Fruit fly (Drosophila melanogaster) whole organism, prepupa: ENCODE results near the gene Chrac-14.
A peak's percentile ranks its signal among the peaks of the same experiment; 100 is the strongest.

Experiments used
- Blimp-1 ChIP-seq: fragments of 200-800 bp; sonication (Bioruptor generic); optimal IDR thresholded peaks from 3 replicates; lab custom pipeline; 2017; ENCODE audit warnings: missing biosample characterization, missing genetic modification characterization, mild to moderate bottlenecking, moderate library complexity, missing genetic modification reagents
- CG10631 ChIP-seq: fragments of 200-800 bp; sonication (Bioruptor generic); optimal IDR thresholded peaks from 2 replicates; lab custom pipeline; 2016; ENCODE audit warnings: missing biosample characterization, missing genetic modification characterization
- CG10669 ChIP-seq: fragments of 200-800 bp; sonication (Bioruptor generic); optimal IDR thresholded peaks from 3 replicates; lab custom pipeline; 2018; ENCODE audit warnings: missing biosample characterization, mild to moderate bottlenecking, missing genetic modification characterization, moderate library complexity
- CG15336 ChIP-seq: fragments of 200-800 bp; sonication (Bioruptor generic); IDR thresholded peaks from 2 replicates; pipeline ENCODE4 v1.3.6; 2022; ENCODE audit warnings: missing biosample characterization, missing genetic modification characterization
- CG3032 ChIP-seq: fragments of 200-800 bp; optimal IDR thresholded peaks from 2 replicates; lab custom pipeline; 2019; ENCODE audit warnings: missing biosample characterization, mild to moderate bottlenecking, missing genetic modification characterization, moderate library complexity
- CG32006 ChIP-seq: fragments of 200-800 bp; sonication (Bioruptor generic); optimal IDR thresholded peaks from 3 replicates; lab custom pipeline; 2017; ENCODE audit warnings: missing biosample characterization, mild to moderate bottlenecking, missing genetic modification characterization
- CG34406 ChIP-seq: fragments of 200-800 bp; sonication (Bioruptor generic); optimal IDR thresholded peaks from 3 replicates; lab custom pipeline; 2016; ENCODE audit warnings: missing biosample characterization, missing genetic modification characterization
- CG3919 ChIP-seq: fragments of 200-800 bp; sonication (Bioruptor generic); optimal IDR thresholded peaks from 3 replicates; lab custom pipeline; 2016; ENCODE audit warnings: missing biosample characterization, missing genetic modification characterization
- CG4318 ChIP-seq: fragments of 200-800 bp; sonication (Bioruptor generic); optimal IDR thresholded peaks from 3 replicates; lab custom pipeline; 2017; ENCODE audit warnings: missing biosample characterization, mild to moderate bottlenecking, missing genetic modification characterization
- CG6163 ChIP-seq: fragments of 200-800 bp; sonication (Bioruptor generic); IDR thresholded peaks from 3 replicates; pipeline ENCODE4 v1.3.6; 2022; ENCODE audit warnings: missing biosample characterization, missing genetic modification characterization
- CG6276 ChIP-seq: fragments of 200-800 bp; sonication (Bioruptor generic); optimal IDR thresholded peaks from 2 replicates; lab custom pipeline; 2017; ENCODE audit warnings: missing biosample characterization, mild to moderate bottlenecking, missing genetic modification characterization
- CG6854 ChIP-seq: fragments of 200-800 bp; sonication (Bioruptor generic); optimal IDR thresholded peaks from 2 replicates; lab custom pipeline; 2017; ENCODE audit warnings: missing biosample characterization, mild to moderate bottlenecking, missing genetic modification characterization
- CG8319 ChIP-seq: fragments of 200-800 bp; sonication (Bioruptor generic); optimal IDR thresholded peaks from 3 replicates; lab custom pipeline; 2016; ENCODE audit warnings: missing biosample characterization, missing genetic modification characterization
- CG9139 ChIP-seq: fragments of 200-800 bp; sonication (Bioruptor generic); optimal IDR thresholded peaks from 3 replicates; lab custom pipeline; 2017; ENCODE audit warnings: missing biosample characterization, mild to moderate bottlenecking, missing genetic modification characterization
- Eip75B ChIP-seq: fragments of 200-800 bp; sonication (Bioruptor generic); optimal IDR thresholded peaks from 3 replicates; lab custom pipeline; 2016; ENCODE audit warnings: missing biosample characterization, missing genetic modification characterization
- Eip78C ChIP-seq: fragments of 200-800 bp; sonication (Bioruptor generic); peaks from one replicate; lab custom pipeline; 2016; ENCODE audit warnings: missing biosample characterization, missing genetic modification characterization
- Ets21C ChIP-seq: fragments of 200-800 bp; sonication (Bioruptor generic); optimal IDR thresholded peaks from 3 replicates; lab custom pipeline; 2016; ENCODE audit warnings: missing biosample characterization, missing genetic modification characterization
- Ets96B ChIP-seq: fragments of 200-800 bp; optimal IDR thresholded peaks from 2 replicates; lab custom pipeline; 2019; ENCODE audit warnings: missing biosample characterization, mild to moderate bottlenecking, missing genetic modification characterization, moderate library complexity
- Gug ChIP-seq: fragments of 200-800 bp; sonication (Bioruptor generic); IDR thresholded peaks from 2 replicates; pipeline ENCODE4 v1.3.6; 2022; ENCODE audit warnings: missing biosample characterization, missing genetic modification characterization
- Hr38 ChIP-seq: sonication (Bioruptor generic); optimal IDR thresholded peaks from 2 replicates; lab custom pipeline; 2016; ENCODE audit warnings: missing biosample characterization, missing genetic modification characterization
- Hr39 ChIP-seq: fragments of 200-800 bp; sonication (Bioruptor generic); optimal IDR thresholded peaks from 2 replicates; lab custom pipeline; 2016; ENCODE audit warnings: missing biosample characterization, missing genetic modification characterization
- Hr4 ChIP-seq: fragments of 200-800 bp; sonication (Bioruptor generic); optimal IDR thresholded peaks from 3 replicates; lab custom pipeline; 2016; ENCODE audit warnings: missing biosample characterization, missing genetic modification characterization
- Lpt ChIP-seq: fragments of 200-800 bp; sonication (Bioruptor generic); optimal IDR thresholded peaks from 3 replicates; lab custom pipeline; 2016; ENCODE audit warnings: missing biosample characterization, missing genetic modification characterization
- Met ChIP-seq: fragments of 200-800 bp; sonication (Bioruptor generic); optimal IDR thresholded peaks from 3 replicates; lab custom pipeline; 2016; ENCODE audit warnings: missing biosample characterization, missing genetic modification characterization
- OdsH ChIP-seq: fragments of 200-800 bp; sonication (Bioruptor generic); optimal IDR thresholded peaks from 3 replicates; lab custom pipeline; 2016; ENCODE audit warnings: missing biosample characterization, missing genetic modification characterization
- Smox ChIP-seq: fragments of 200-800 bp; sonication (Bioruptor generic); optimal IDR thresholded peaks from 3 replicates; lab custom pipeline; 2016; ENCODE audit warnings: missing biosample characterization, missing genetic modification characterization
- Sox102F ChIP-seq: fragments of 200-800 bp; sonication (Bioruptor generic); optimal IDR thresholded peaks from 2 replicates; lab custom pipeline; 2016; ENCODE audit warnings: missing biosample characterization, mild to moderate bottlenecking, missing genetic modification characterization
- Sox14 ChIP-seq: fragments of 200-800 bp; sonication (Bioruptor generic); optimal IDR thresholded peaks from 3 replicates; lab custom pipeline; 2016; ENCODE audit warnings: missing biosample characterization, missing genetic modification characterization
- Sox15 ChIP-seq: fragments of 200-800 bp; sonication (Bioruptor generic); optimal IDR thresholded peaks from 3 replicates; lab custom pipeline; 2016; ENCODE audit warnings: missing biosample characterization, missing genetic modification characterization
- achi ChIP-seq: fragments of 200-800 bp; sonication (Bioruptor generic); optimal IDR thresholded peaks from 3 replicates; lab custom pipeline; 2016; ENCODE audit warnings: missing biosample characterization, missing genetic modification characterization
- acj6 ChIP-seq: fragments of 200-800 bp; sonication (Bioruptor generic); optimal IDR thresholded peaks from 3 replicates; lab custom pipeline; 2016; ENCODE audit warnings: missing biosample characterization, missing genetic modification characterization
- cyc ChIP-seq: fragments of 200-800 bp; sonication (Bioruptor generic); optimal IDR thresholded peaks from 3 replicates; lab custom pipeline; 2016; ENCODE audit warnings: missing biosample characterization, missing genetic modification characterization
- dac ChIP-seq: fragments of 200-800 bp; sonication (Bioruptor generic); optimal IDR thresholded peaks from 2 replicates; lab custom pipeline; 2017; ENCODE audit warnings: missing biosample characterization, mild to moderate bottlenecking, missing genetic modification characterization
- eg ChIP-seq: fragments of 200-800 bp; sonication (Bioruptor generic); IDR thresholded peaks from 3 replicates; pipeline ENCODE4 v1.3.6; 2022; ENCODE audit warnings: missing biosample characterization, missing genetic modification characterization
- fkh ChIP-seq: fragments of 200-800 bp; sonication (Bioruptor generic); optimal IDR thresholded peaks from 3 replicates; lab custom pipeline; 2017; ENCODE audit warnings: missing biosample characterization, mild to moderate bottlenecking, missing genetic modification characterization, moderate library complexity
- lz ChIP-seq: fragments of 200-800 bp; sonication (Bioruptor generic); optimal IDR thresholded peaks from 3 replicates; lab custom pipeline; 2016; ENCODE audit warnings: missing biosample characterization, missing genetic modification characterization
- net ChIP-seq: fragments of 200-800 bp; sonication (Bioruptor generic); optimal IDR thresholded peaks from 3 replicates; lab custom pipeline; 2016; ENCODE audit warnings: missing biosample characterization, missing genetic modification characterization
- salr ChIP-seq, 2 experiments: fragments of 200-800 bp; sonication (Bioruptor generic); optimal IDR thresholded peaks; 3 replicates each; lab custom pipeline; 2016 to 2018; ENCODE audit warnings: missing biosample characterization in 2 of 2, missing genetic modification characterization in 2 of 2, mild to moderate bottlenecking in 1 of 2
- spab ChIP-seq: fragments of 200-800 bp; sonication (Bioruptor generic); optimal IDR thresholded peaks from 2 replicates; lab custom pipeline; 2017; ENCODE audit warnings: missing biosample characterization, mild to moderate bottlenecking, missing genetic modification characterization, missing genetic modification reagents
- ss ChIP-seq, 2 experiments: fragments of 200-800 bp; sonication (Bioruptor generic); optimal IDR thresholded peaks; 2 replicates in 1 of 2; 3 replicates in 1 of 2; lab custom pipeline; 2017 to 2018; ENCODE audit warnings: mild to moderate bottlenecking in 2 of 2, missing biosample characterization in 2 of 2, missing genetic modification characterization in 2 of 2, moderate library complexity in 1 of 2
- svp ChIP-seq: fragments of 200-800 bp; sonication (Bioruptor generic); peaks from one replicate; lab custom pipeline; 2016; ENCODE audit warnings: missing biosample characterization, missing genetic modification characterization
- topi ChIP-seq: fragments of 200-800 bp; sonication (Bioruptor generic); optimal IDR thresholded peaks from 3 replicates; lab custom pipeline; 2016; ENCODE audit warnings: missing biosample characterization, missing genetic modification characterization
- vri ChIP-seq: fragments of 200-800 bp; sonication (Bioruptor generic); optimal IDR thresholded peaks from 3 replicates; lab custom pipeline; 2016; ENCODE audit warnings: missing biosample characterization, mild to moderate bottlenecking, missing genetic modification characterization

Gene Chrac-14

DNA sequence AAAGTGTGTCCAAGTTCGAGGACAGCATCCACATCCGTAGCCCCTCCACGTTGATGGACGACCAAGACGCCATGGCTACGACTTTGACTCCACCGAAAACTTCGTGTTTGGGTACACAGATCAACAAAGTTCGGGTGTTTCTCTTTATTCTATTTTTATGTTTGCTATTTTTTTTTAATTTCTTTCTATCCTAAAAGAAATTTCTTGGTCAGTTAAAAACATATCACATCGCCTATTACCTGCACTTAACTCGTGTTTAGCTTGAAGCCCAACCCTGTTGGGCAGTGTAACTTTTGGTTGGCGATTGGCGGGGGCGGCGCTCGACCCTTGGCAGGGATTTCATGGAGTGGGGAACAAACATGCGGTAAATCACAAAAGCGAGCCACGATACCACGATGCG is 36.2 kb downstream of the Chrac-14 start (continued):
- TF ChIP-seq CG3032 (tag; lab: Kevin White, UChicago) (peak; percentile 81), Hr39 (peak; percentile 70), CG3919 (peak; percentile 77), CG10631 (peak; percentile 63), Eip75B (GFP tag; lab: Kevin White, UChicago) (peak; percentile 73), ss (GFP tag; optimal IDR thresholded peaks at IDR 0.05; lab: Kevin White, UChicago) (peak; percentile 81 to 82), CG6276 (GFP tag; lab: Kevin White, UChicago) (peak; percentile 39), Ets21C (GFP tag; lab: Kevin White, UChicago) (peak; percentile 56), salr (GFP tag; optimal IDR thresholded peaks at IDR 0.05; lab: Kevin White, UChicago) (peak; percentile 41 to 44), svp (GFP tag; lab: Kevin White, UChicago) (peak; percentile 94), cyc (peak; percentile 74), vri (peak; percentile 61), acj6 (GFP tag; lab: Kevin White, UChicago) (peak; percentile 59)

DNA sequence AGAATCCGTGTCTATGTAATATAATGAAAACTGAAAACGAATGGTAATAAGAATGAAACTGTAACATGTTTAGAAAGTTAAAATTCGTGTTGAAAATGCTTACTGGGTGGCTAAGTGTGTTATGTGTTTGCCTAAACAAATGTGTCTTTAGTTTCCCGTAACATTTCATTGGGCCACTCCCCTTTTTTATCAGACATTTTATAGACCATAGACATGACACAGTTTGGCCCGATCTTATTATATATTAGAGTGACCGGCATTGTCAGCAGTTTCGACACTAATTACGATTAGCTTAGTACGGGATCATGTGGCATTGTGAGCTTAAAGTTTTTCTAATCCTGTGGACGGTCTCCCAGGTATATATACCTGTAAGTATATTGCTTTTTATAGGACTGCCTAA is 39.8 kb downstream of the Chrac-14 start, which contains the start of gene CheA29a:
TSS of gene CheA29a (plus strand) at position 301 of the 400 bp plus-strand sequence.
- TF ChIP-seq Gug (GFP tag; lab: Robert Waterston, UW) (no peak), Eip75B (GFP tag; lab: Kevin White, UChicago) (no peak), CG10669 (GFP tag; lab: Kevin White, UChicago) (no peak), Lpt (GFP tag; lab: Kevin White, UChicago) (no peak), Sox15 (GFP tag; lab: Kevin White, UChicago) (no peak), Hr4 (GFP tag; lab: Kevin White, UChicago) (no peak), CG6163 (no peak), CG32006 (GFP tag; lab: Kevin White, UChicago) (no peak), CG8319 (GFP tag; lab: Kevin White, UChicago) (no peak), CG4318 (no peak), ss (GFP tag; optimal IDR thresholded peaks at IDR 0.05; lab: Kevin White, UChicago) (no peak), Smox (GFP tag; lab: Kevin White, UChicago) (no peak), OdsH (GFP tag; lab: Kevin White, UChicago) (no peak)

DNA sequence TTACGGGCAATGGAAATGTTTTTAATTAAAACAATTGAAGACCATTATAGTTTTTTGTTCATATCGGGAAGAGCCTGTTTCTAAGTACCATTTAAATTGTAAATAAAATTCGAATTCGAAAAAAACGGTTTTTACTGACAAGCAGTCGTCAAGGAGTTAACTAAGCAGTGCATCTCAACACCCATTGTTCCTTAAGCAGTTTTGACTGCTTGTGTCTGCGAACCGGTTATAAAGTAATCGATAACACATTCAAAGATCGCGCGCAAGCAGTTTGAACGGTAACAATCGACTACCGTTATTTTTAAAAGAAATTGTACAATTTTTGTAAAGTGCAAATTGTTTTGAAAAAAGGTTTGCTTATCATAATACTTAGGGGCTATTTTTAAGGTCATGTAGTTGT is 40.8 kb downstream of the Chrac-14 start:
- TF ChIP-seq Sox14 (no peak), fkh (GFP tag; lab: Kevin White, UChicago) (no peak), Sox102F (GFP tag; lab: Kevin White, UChicago) (no peak), Ets21C (GFP tag; lab: Kevin White, UChicago) (no peak), spab (GFP tag; lab: Kevin White, UChicago) (no peak), CG6163 (no peak), CG6854 (GFP tag; lab: Kevin White, UChicago) (no peak), OdsH (GFP tag; lab: Kevin White, UChicago) (no peak), vri (no peak), Hr38 (no peak), dac (GFP tag; lab: Kevin White, UChicago) (no peak)

DNA sequence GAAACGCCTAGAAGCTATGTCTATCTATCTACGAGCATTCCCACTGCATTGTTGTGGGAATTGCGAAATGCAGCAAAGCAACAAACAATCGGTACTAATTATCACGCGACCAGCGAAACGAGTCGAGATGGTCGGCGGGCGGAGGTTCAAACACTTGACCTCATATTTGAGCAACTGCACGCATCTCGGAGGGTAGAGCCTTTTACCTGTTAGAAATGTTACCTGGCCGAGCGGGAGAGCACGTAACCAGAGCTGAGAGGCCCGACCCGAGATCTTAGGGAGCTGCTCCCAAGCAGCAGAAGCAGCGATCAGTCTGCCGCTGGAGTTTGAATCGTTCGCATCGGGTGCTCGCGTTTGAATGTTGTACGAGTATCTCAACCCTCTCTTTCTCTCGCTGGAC is 41.2 kb downstream of the Chrac-14 start:
- TF ChIP-seq topi (GFP tag; lab: Kevin White, UChicago) (no peak), CG10631 (no peak), Ets21C (GFP tag; lab: Kevin White, UChicago) (no peak)

DNA sequence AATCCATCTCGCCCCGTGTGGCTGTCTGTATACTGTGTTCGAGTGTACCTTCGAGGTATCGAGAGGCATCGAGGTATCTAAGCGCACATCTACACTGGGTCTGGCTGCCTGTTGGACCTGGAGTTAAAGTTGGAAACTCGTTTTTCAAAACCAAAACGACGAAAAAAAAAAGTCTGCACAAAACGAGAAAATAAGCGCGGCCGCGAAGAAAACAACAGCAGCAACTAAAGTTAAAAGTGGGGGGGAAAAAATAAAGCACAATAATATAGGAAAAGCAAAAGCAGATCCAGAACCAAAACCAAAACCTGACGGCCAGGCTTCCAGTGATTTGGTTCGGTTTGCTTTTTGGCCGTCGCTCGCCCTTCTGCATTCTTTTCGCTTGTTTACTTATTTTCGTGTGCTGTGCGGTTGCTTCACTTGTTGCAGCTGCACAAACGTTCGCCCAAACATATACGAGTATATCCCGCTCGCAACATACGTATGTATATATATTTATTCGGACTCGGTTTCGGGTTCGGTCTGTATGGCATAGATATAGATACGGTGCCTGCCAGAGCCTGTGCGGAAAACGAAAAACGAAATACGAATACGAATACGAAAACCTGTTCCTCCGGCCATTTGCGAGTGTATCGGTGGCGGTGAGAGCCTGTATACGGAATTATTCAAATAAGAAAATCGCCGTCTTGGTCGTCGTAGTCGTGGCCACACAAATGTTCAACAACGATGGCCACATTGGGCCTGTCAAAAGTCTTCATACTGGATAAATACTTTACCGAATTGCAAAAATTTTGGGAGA is 41.9 kb downstream of the Chrac-14 start:
- TF ChIP-seq net (GFP tag; lab: Kevin White, UChicago) (peak; percentile 73), cyc (no peak), svp (GFP tag; lab: Kevin White, UChicago) (peak; percentile 39), achi (GFP tag; lab: Kevin White, UChicago) (peak; percentile 65), eg (GFP tag; lab: Robert Waterston, UW) (peak; percentile 89), CG3919 (peak; percentile 71), Eip78C (GFP tag; lab: Kevin White, UChicago) (peak; percentile 78), Lpt (GFP tag; lab: Kevin White, UChicago) (peak; percentile 82), Met (GFP tag; lab: Kevin White, UChicago) (peak; percentile 34), CG34406 (GFP tag; lab: Kevin White, UChicago) (peak; percentile 54), Ets21C (GFP tag; lab: Kevin White, UChicago) (no peak), ss (GFP tag; optimal IDR thresholded peaks at IDR 0.05; lab: Kevin White, UChicago) (peak; percentile 99), CG9139 (GFP tag; lab: Kevin White, UChicago) (peak; percentile 98), Blimp-1 (GFP tag; lab: Kevin White, UChicago) (peak; percentile 48), CG15336 (GFP tag; lab: Robert Waterston, UW) (peak; percentile 81), Eip75B (GFP tag; lab: Kevin White, UChicago) (peak; percentile 74), lz (GFP tag; lab: Kevin White, UChicago) (no peak), Ets96B (peak; percentile 79)
